Fruit fly (Drosophila melanogaster): Measurements from ENCODE around the gene CG42750.

DNA sequence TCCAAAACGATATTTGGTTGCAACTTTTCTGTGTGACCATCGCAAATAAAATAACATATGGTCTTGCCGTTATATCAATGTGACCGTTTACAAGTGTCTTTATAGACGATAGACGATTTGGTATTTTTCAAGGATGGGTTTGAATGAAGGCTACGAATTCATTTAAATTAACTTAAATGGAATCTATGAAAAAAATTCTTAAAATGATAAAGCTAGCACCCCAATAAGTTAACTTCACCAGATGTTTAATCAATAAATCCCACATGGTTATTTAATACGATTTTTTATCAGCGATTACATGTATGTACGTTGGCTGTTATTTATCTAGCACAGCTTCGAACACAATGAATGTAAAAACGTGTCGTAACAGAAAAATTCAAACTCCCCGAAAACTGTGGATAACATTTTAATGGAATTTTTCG lies 116.9 kb downstream of the CG42750 start:
- TF ChIP-seq CG8478 (optimal IDR thresholded peaks at IDR 0.05) (no peak), CTCF (optimal IDR thresholded peaks at IDR 0.05) (peak in 1 of 2 experiments; percentile 10)

Measured in S2 (cell line).